Fruit fly (Drosophila melanogaster): Measurements from ENCODE around the gene tal-2A.
A peak's percentile ranks its signal among the peaks of the same experiment; 100 is the strongest.

DNA sequence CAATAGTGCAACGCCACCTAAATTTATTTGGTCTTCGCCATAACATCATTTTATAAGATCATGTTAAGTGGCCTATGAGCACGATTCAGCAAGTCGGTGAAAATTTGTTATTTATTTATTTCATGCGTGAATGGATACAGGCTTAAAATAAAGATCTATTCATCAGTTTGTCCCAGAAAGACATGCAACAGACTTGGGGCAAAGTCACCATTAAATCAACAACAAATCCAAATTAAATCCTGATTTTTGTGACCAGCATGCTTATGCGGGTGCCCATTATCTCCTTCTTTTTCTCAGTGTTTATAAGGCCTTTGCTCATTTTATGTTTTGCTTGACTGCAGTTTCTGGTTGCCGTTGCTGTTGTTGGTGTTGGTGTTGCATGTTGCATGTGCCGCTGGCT lies 5.0 kb upstream of the tal-2A start:
- TF ChIP-seq Pif1B (GFP tag; optimal IDR thresholded peaks at IDR 0.05) (peak; percentile 54), CG10348 (GFP tag; IDR thresholded peaks at IDR 0.05) (no peak), CG12605 (GFP tag; IDR thresholded peaks at IDR 0.05) (no peak), rn (GFP tag; IDR thresholded peaks at IDR 0.05) (0 out of 2 replicates have a peak, but pooled peaks have one; percentile 15), CG9948 (tag; optimal IDR thresholded peaks at IDR 0.05) (peak; percentile 53), CG34367 (tag; optimal IDR thresholded peaks at IDR 0.05) (peak; percentile 16), CG8301 (tag; optimal IDR thresholded peaks at IDR 0.05) (peak; percentile 70), EcR (GFP tag; optimal IDR thresholded peaks at IDR 0.05) (no peak), Snoo (tag; optimal IDR thresholded peaks at IDR 0.05) (peak; percentile 17), CG8159 (tag; optimal IDR thresholded peaks at IDR 0.05) (peak; percentile 40), fd96Ca (GFP tag; IDR thresholded peaks at IDR 0.05) (no peak)

All from whole organism, pupa.